Worm (Caenorhabditis elegans) whole organism, midembryonic: ENCODE results near the gene tif-1A.

Experiments
- T22C8.4 ChIP-seq: fragments of 200-800 bp; sonication (Bioruptor generic); IDR thresholded peaks from 2 replicates; pipeline ENCODE4 v1.3.6; 2022; ENCODE audit warnings: missing genetic modification characterization, missing compliant biosample characterization
- cog-1 ChIP-seq: sonication (generic microtip); optimal IDR thresholded peaks from 2 replicates; lab custom pipeline; 2016; ENCODE audit warnings: missing genetic modification characterization, missing compliant biosample characterization
- med-1 ChIP-seq: sonication (generic microtip); optimal IDR thresholded peaks from 2 replicates; lab custom pipeline; 2017; ENCODE audit warnings: missing genetic modification characterization, mild to moderate bottlenecking, missing compliant biosample characterization, antibody characterized with exemption, missing genetic modification reagents; ENCODE audit not compliant: insufficient read depth
- ref-1 ChIP-seq: fragments of 200-800 bp; sonication (Bioruptor generic); conservative IDR thresholded peaks from 2 replicates; pipeline ENCODE4 v1.3.6; 2022; ENCODE audit warnings: missing genetic modification reagents, missing genetic modification characterization, missing compliant biosample characterization
- tab-1 ChIP-seq: fragments of 200-800 bp; sonication (Bioruptor generic); IDR thresholded peaks from 2 replicates; pipeline ENCODE4 v1.3.6; 2022; ENCODE audit warnings: missing genetic modification characterization, missing compliant biosample characterization
- ztf-23 ChIP-seq: fragments of 200-800 bp; sonication (Bioruptor generic); IDR thresholded peaks from 2 replicates; pipeline ENCODE4 v1.3.6; 2022; ENCODE audit warnings: missing genetic modification reagents, missing genetic modification characterization, missing compliant biosample characterization
- ztf-29 ChIP-seq: fragments of 200-800 bp; sonication (Bioruptor generic); IDR thresholded peaks from 2 replicates; pipeline ENCODE4 v1.3.6; 2022; ENCODE audit warnings: missing genetic modification reagents, missing genetic modification characterization, missing compliant biosample characterization

DNA sequence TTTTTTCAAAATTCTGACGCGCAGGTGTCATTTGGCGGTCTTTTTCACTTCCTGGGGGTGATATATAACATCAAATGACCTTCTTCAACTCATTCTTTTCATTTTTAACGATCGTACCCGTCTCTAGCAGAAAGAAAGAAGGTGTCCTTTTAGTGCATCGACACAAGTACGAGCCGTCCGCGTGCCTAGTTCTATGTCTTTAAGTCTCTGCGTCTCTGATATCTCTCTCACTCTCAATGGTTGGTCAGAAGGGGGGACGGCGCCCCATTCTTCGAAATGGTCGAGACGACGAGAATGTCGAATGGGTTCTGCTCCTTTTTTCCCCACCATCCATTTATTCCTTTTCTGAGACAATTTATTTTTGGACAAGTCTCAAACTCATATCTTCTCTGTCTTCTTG, 48.2 kb downstream of the tif-1A start:
- TF ChIP-seq T22C8.4 (GFP tag; lab: Robert Waterston, UW) (no peak), ztf-29 (GFP tag; lab: Robert Waterston, UW) (no peak), tab-1 (GFP tag; lab: Robert Waterston, UW) (no peak), cog-1 (no peak), ref-1 (no peak), ztf-23 (GFP tag; lab: Robert Waterston, UW) (no peak), med-1 (GFP tag; lab: Kevin White, UChicago) (no peak)
